Fruit fly (Drosophila melanogaster) whole organism: ENCODE data around the gene CG11294.

ENCODE experiments used
- CG8478 ChIP-seq: fragments of >200 bp; optimal IDR thresholded peaks from 2 replicates; lab custom pipeline; 2018; ENCODE audit warnings: inconsistent platforms
- Dll ChIP-seq: fragments of >200 bp; optimal IDR thresholded peaks from 2 replicates; lab custom pipeline; 2017
- EcR ChIP-seq, 2 experiments: fragments of >200 bp; optimal IDR thresholded peaks; 2 replicates each; lab custom pipeline; 2017; ENCODE audit warnings: missing biosample characterization in 2 of 2, missing genetic modification characterization in 2 of 2, missing genetic modification reagents in 2 of 2
- pan ChIP-seq: fragments of >200 bp; optimal IDR thresholded peaks from 2 replicates; lab custom pipeline; 2017
- psq ChIP-seq: fragments of >200 bp; optimal IDR thresholded peaks from 2 replicates; lab custom pipeline; 2017
- usp ChIP-seq: fragments of >200 bp; optimal IDR thresholded peaks from 2 replicates; lab custom pipeline; 2017; ENCODE audit warnings: missing biosample characterization, missing genetic modification characterization, mixed read lengths

Gene CG11294

dm6 chrX:8693520-8693919 is at the start of gene CG11294:
CG11294 (minus strand) TSS chrX:8693620.
- TF ChIP-seq psq (no peak), usp (GFP tag; lab: Kevin White, UChicago) (no peak), CG8478 (no peak), Dll (no peak), EcR (GFP tag; optimal IDR thresholded peaks at IDR 0.05; lab: Kevin White, UChicago) (no peak), pan (lab: Kevin White, UChicago) (no peak)

DNA sequence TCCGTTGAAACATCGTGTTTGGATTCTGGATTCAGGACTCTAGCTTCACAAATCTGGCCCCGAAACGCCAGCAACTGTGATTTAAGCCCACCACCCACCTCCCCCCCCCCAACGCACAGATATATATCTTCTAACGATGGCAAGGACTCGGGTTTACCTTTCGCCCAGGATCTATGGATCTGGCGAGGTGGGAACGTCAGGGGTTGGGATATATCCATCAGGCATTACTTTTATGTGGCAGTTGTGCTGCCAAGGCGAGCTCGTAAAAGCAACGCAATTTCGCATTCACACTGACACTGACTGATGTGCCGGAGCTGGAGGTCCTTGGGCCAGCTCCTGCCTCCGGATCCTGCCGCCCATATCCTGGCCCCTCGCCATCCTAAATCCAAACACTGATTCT is 39.0 kb upstream of the CG11294 start:
- TF ChIP-seq EcR (GFP tag; optimal IDR thresholded peaks at IDR 0.05; lab: Kevin White, UChicago) (no peak), psq (no peak), Dll (no peak), pan (lab: Kevin White, UChicago) (no peak), CG8478 (no peak), usp (GFP tag; lab: Kevin White, UChicago) (no peak)

- TF ChIP-seq EcR (GFP tag; optimal IDR thresholded peaks at IDR 0.05; lab: Kevin White, UChicago) (no peak), psq (no peak), CG8478 (no peak), Dll (no peak), usp (GFP tag; lab: Kevin White, UChicago) (no peak), pan (lab: Kevin White, UChicago) (no peak)
Measured at dm6 chrX:8731464-8731863, 38.0 kb upstream of the CG11294 start.

DNA sequence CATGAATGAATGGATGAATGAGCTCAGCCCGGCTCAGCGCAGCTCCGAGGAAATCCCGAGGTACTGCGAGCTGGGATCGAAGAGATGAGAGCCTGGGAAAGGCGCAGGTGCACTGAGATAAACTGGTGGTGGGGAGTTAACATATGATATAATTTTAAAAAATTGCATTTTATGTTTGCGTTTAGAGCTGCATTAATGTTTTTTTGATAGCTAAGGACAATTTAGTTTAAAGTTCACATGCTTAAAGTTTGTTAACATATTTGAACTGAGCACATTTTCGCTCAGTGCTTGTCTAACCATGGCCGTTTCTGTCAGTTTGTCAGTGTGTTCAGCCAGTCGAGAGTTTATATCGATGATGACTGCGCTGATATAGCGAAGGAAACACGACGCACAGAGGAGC is 36.9 kb upstream of the CG11294 start:
- TF ChIP-seq usp (GFP tag; lab: Kevin White, UChicago) (no peak), CG8478 (no peak), pan (lab: Kevin White, UChicago) (no peak), psq (no peak), Dll (no peak), EcR (GFP tag; optimal IDR thresholded peaks at IDR 0.05; lab: Kevin White, UChicago) (no peak)

DNA sequence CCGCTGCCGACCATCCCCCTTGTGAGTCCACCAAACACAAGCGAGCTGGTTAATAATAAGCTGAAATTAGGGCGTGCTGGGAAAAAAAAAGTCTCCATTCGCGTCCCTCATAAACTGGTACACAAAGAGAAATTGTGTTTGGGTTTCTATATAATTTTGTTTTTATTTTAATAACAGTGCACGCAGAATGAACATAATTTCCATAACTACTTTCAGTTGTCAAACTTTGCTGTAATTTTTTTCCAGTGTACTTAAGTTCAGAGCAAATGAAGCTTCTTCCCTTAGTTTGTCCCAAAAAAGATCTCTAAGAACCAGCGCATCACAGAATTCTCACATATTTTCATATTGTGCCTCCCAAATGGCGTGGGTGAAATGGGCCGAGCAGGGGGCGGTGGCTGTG is 34.6 kb upstream of the CG11294 start:
- TF ChIP-seq Dll (no peak), usp (GFP tag; lab: Kevin White, UChicago) (no peak), CG8478 (no peak), pan (lab: Kevin White, UChicago) (no peak), EcR (GFP tag; optimal IDR thresholded peaks at IDR 0.05; lab: Kevin White, UChicago) (no peak), psq (no peak)

dm6 chrX:8726816-8727215 is 33.4 kb upstream of the CG11294 start:
- no peak for TF ChIP-seq CG8478
- no peak for TF ChIP-seq pan (lab: Kevin White, UChicago)
- TF ChIP-seq Dll = no peak
- no peak for TF ChIP-seq EcR (GFP tag; optimal IDR thresholded peaks at IDR 0.05; lab: Kevin White, UChicago)

DNA sequence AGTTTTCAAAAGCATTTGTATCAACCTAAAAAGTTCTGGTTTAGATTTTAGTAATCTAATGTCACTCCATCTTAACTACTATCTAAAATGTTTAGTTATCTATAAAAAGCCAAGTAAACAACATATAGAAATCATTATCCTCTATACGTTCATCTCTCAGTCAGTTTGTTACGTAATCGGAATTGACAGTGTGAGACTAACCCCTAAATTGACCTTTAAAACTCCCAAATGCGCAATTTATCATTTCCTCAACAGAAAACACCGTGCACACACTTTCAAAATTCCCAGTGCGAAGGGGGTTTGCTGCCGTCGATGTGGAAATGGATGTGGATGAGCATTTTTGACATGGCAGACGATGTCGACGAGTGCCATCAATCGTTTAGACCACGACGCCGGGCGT is 31.8 kb upstream of the CG11294 start:
- TF ChIP-seq psq (no peak), pan (lab: Kevin White, UChicago) (no peak), Dll (no peak), CG8478 (no peak), EcR (GFP tag; optimal IDR thresholded peaks at IDR 0.05; lab: Kevin White, UChicago) (no peak), usp (GFP tag; lab: Kevin White, UChicago) (no peak)

DNA sequence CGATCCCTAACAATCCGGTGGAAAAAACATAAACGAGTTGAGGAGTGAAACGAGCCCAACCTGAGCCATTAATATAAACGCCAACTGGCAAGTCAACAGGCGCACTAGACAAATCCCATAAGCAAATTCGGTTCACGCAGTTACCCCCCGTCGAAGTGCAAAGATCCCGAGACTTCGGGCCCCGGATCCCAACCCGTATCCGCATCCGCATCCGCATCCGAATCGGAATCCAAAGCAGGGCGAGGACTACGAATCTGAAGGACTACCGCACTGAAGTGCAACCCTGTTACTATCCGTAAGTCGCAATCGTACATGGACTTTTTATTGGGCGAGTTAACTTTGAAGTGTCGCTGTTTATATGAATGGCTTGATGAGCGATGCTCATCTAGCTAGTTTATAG is 31.4 kb upstream of the CG11294 start:
- TF ChIP-seq Dll = no peak
- no peak for TF ChIP-seq EcR (GFP tag; optimal IDR thresholded peaks at IDR 0.05; lab: Kevin White, UChicago)
- TF ChIP-seq usp (GFP tag; lab: Kevin White, UChicago) = no peak
- TF ChIP-seq CG8478 = no peak
- TF ChIP-seq psq = no peak
- TF ChIP-seq pan (lab: Kevin White, UChicago) = no peak

- TF ChIP-seq CG8478 = no peak
- TF ChIP-seq EcR (GFP tag; optimal IDR thresholded peaks at IDR 0.05; lab: Kevin White, UChicago) = no peak
- TF ChIP-seq Dll = no peak
- no peak for TF ChIP-seq pan (lab: Kevin White, UChicago)
- no peak for TF ChIP-seq psq
- TF ChIP-seq usp (GFP tag; lab: Kevin White, UChicago) = no peak
Measured at dm6 chrX:8723393-8723987, 30.1 kb upstream of the CG11294 start.

DNA sequence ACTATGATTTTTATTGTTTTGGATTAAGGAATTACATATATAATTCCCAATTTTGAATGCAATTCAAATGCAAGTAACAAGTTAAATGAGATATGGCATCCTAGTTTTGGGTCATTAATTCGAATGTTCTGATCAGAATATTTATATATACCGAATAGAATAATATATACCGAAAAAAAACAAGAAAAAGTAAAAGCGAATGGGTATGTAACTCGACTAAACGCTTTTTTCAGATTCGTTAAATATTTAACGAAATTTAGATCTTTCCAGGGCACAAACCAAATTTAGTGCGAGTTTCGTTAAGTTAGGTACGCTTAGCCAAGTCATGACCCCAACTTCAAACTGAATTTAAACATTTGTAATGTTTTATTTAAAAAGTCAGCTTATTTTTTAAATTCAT is 28.1 kb upstream of the CG11294 start:
- TF ChIP-seq usp (GFP tag; lab: Kevin White, UChicago) = no peak
- TF ChIP-seq psq = no peak
- no peak for TF ChIP-seq CG8478
- no peak for TF ChIP-seq Dll
- TF ChIP-seq EcR (GFP tag; optimal IDR thresholded peaks at IDR 0.05; lab: Kevin White, UChicago) = no peak
- TF ChIP-seq pan (lab: Kevin White, UChicago) = no peak

DNA sequence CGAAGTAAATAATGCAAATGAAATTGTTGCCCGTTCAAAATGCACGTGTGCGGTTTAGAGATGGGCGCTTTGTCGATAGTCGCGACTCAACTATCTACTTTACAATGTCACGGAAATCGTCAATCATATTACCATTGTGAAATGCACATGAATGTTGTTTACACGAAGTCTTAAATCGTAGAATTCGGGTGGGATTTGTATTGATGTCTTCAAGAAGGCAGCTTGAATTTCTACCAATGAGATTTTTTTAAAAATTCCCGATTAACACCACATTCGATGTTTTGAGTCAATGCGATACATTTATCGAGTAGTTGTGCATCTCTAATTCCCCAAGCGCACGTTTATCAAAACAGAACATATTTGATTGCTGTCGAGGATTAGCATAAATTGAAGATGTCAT is 26.8 kb upstream of the CG11294 start, which contains the start of gene CG1789:
Gene CG1789, plus strand, starts transcription at position 308 of the 400 bp plus-strand sequence.
- TF ChIP-seq usp (GFP tag; lab: Kevin White, UChicago) (no peak), psq (no peak), EcR (GFP tag; optimal IDR thresholded peaks at IDR 0.05; lab: Kevin White, UChicago) (no peak), pan (lab: Kevin White, UChicago) (no peak), Dll (no peak), CG8478 (no peak)

- TF ChIP-seq psq (no peak), usp (GFP tag; lab: Kevin White, UChicago) (no peak), pan (lab: Kevin White, UChicago) (no peak), CG8478 (no peak), EcR (GFP tag; optimal IDR thresholded peaks at IDR 0.05; lab: Kevin White, UChicago) (no peak), Dll (no peak)
Measured at dm6 chrX:8714064-8715046, 20.9 kb upstream of the CG11294 start, which contains the start of the genes CG2004 and CG1785. CG2004 (minus strand) TSS chrX:8714924. CG1785 (plus strand) TSS chrX:8714936.
